Worm (Caenorhabditis elegans) whole organism, mixed stage, embryonic: ENCODE measurements around the gene flp-17.

Experiments used
- M03D4.4 ChIP-seq: sonication (generic microtip); optimal IDR thresholded peaks from 2 replicates; lab custom pipeline; 2017; ENCODE audit warnings: mild to moderate bottlenecking, missing genetic modification characterization, missing compliant biosample characterization
- blmp-1 ChIP-seq: fragments of 150-350 bp; optimal IDR thresholded peaks from 2 replicates; lab custom pipeline; 2014; ENCODE audit warnings: missing biosample characterization, missing genetic modification characterization
- ceh-39 ChIP-seq: fragments of 150-350 bp; optimal IDR thresholded peaks from 2 replicates; lab custom pipeline; 2014; ENCODE audit warnings: missing biosample characterization, missing genetic modification characterization
- ceh-43 ChIP-seq: fragments of 200-800 bp; sonication (Bioruptor generic); optimal IDR thresholded peaks from 2 replicates; lab custom pipeline; 2018; ENCODE audit warnings: mild to moderate bottlenecking, missing genetic modification characterization, moderate library complexity, missing compliant biosample characterization
- ceh-83 ChIP-seq: fragments of 200-800 bp; sonication (Bioruptor generic); optimal IDR thresholded peaks from 2 replicates; lab custom pipeline; 2018; ENCODE audit warnings: mild to moderate bottlenecking, missing genetic modification characterization, missing compliant biosample characterization
- ces-1 ChIP-seq: fragments of 150-350 bp; optimal IDR thresholded peaks from 2 replicates; lab custom pipeline; 2014; ENCODE audit warnings: missing biosample characterization, missing genetic modification reagents, missing genetic modification characterization
- cnd-1 ChIP-seq: fragments of 200-800 bp; sonication (Bioruptor generic); optimal IDR thresholded peaks from 2 replicates; lab custom pipeline; 2018; ENCODE audit warnings: mild to moderate bottlenecking, missing genetic modification characterization, missing compliant biosample characterization
- drap-1 ChIP-seq: fragments of 200-800 bp; sonication (Bioruptor generic); optimal IDR thresholded peaks from 3 replicates; lab custom pipeline; 2018; ENCODE audit warnings: mild to moderate bottlenecking, missing genetic modification characterization, missing compliant biosample characterization
- elt-1 ChIP-seq: sonication (generic microtip); optimal IDR thresholded peaks from 2 replicates; lab custom pipeline; 2017; ENCODE audit warnings: missing genetic modification characterization, mild to moderate bottlenecking, missing compliant biosample characterization, antibody characterized with exemption, moderate library complexity, borderline replicate concordance; ENCODE audit not compliant: insufficient read depth
- flh-1 ChIP-seq: fragments of 200-800 bp; sonication (Bioruptor generic); optimal IDR thresholded peaks from 2 replicates; lab custom pipeline; 2018; ENCODE audit warnings: mild to moderate bottlenecking, missing genetic modification characterization, moderate library complexity, missing compliant biosample characterization
- ham-2 ChIP-seq: fragments of 200-800 bp; sonication (Bioruptor generic); optimal IDR thresholded peaks from 2 replicates; lab custom pipeline; 2018; ENCODE audit warnings: mild to moderate bottlenecking, missing genetic modification characterization, missing compliant biosample characterization
- hlh-1 ChIP-seq: fragments of 150-350 bp; optimal IDR thresholded peaks from 2 replicates; lab custom pipeline; 2014; ENCODE audit warnings: missing biosample characterization, missing genetic modification reagents, missing genetic modification characterization
- lin-13 ChIP-seq: fragments of 150-350 bp; optimal IDR thresholded peaks from 2 replicates; lab custom pipeline; 2014; ENCODE audit warnings: missing biosample characterization, missing genetic modification characterization
- lin-32 ChIP-seq: fragments of 200-800 bp; sonication (Bioruptor generic); optimal IDR thresholded peaks from 2 replicates; lab custom pipeline; 2018; ENCODE audit warnings: mild to moderate bottlenecking, missing genetic modification characterization, missing compliant biosample characterization
- lsy-2 ChIP-seq: fragments of 150-350 bp; optimal IDR thresholded peaks from 2 replicates; lab custom pipeline; 2014; ENCODE audit warnings: missing biosample characterization, missing genetic modification characterization
- mab-5 ChIP-seq: fragments of 150-350 bp; optimal IDR thresholded peaks from 2 replicates; lab custom pipeline; 2014; ENCODE audit warnings: missing biosample characterization, missing genetic modification characterization
- mep-1 ChIP-seq: fragments of 150-350 bp; optimal IDR thresholded peaks from 2 replicates; lab custom pipeline; 2017; ENCODE audit warnings: missing biosample characterization, missing genetic modification reagents, missing genetic modification characterization, inconsistent platforms
- mls-2 ChIP-seq: sonication (generic microtip); optimal IDR thresholded peaks from 2 replicates; lab custom pipeline; 2016; ENCODE audit warnings: mild to moderate bottlenecking, missing genetic modification characterization, moderate library complexity, missing compliant biosample characterization
- nhr-12 ChIP-seq: fragments of 150-350 bp; optimal IDR thresholded peaks from 2 replicates; lab custom pipeline; 2014; ENCODE audit warnings: missing biosample characterization, missing genetic modification characterization
- nhr-2 ChIP-seq: fragments of 150-350 bp; optimal IDR thresholded peaks from 2 replicates; lab custom pipeline; 2014; ENCODE audit warnings: missing biosample characterization, missing genetic modification characterization
- nhr-28 ChIP-seq: fragments of 150-350 bp; optimal IDR thresholded peaks from 2 replicates; lab custom pipeline; 2014; ENCODE audit warnings: missing biosample characterization, missing genetic modification characterization
- nhr-76 ChIP-seq: sonication (generic microtip); optimal IDR thresholded peaks from 2 replicates; lab custom pipeline; 2017; ENCODE audit warnings: missing biosample characterization, missing genetic modification characterization
- pha-4 ChIP-seq: fragments of 150-350 bp; optimal IDR thresholded peaks from 2 replicates; lab custom pipeline; 2018; ENCODE audit warnings: missing biosample characterization, missing genetic modification reagents, missing genetic modification characterization
- sem-2 ChIP-seq: fragments of 200-800 bp; sonication (Bioruptor generic); optimal IDR thresholded peaks from 2 replicates; lab custom pipeline; 2018; ENCODE audit warnings: mild to moderate bottlenecking, missing genetic modification characterization, missing compliant biosample characterization
- snpc-4 ChIP-seq: fragments of 150-350 bp; optimal IDR thresholded peaks from 2 replicates; lab custom pipeline; 2014; ENCODE audit warnings: missing biosample characterization, missing genetic modification characterization
- sptf-1 ChIP-seq: sonication (generic microtip); optimal IDR thresholded peaks from 2 replicates; lab custom pipeline; 2017; ENCODE audit warnings: mild to moderate bottlenecking, missing genetic modification characterization, moderate library complexity, missing compliant biosample characterization
- tbx-8 ChIP-seq: fragments of 200-800 bp; sonication (Bioruptor generic); optimal IDR thresholded peaks from 2 replicates; lab custom pipeline; 2018; ENCODE audit warnings: mild to moderate bottlenecking, missing genetic modification characterization, moderate library complexity, missing compliant biosample characterization
- unc-120 ChIP-seq: sonication (generic microtip); optimal IDR thresholded peaks from 2 replicates; lab custom pipeline; 2017; ENCODE audit warnings: missing genetic modification characterization, missing compliant biosample characterization; ENCODE audit not compliant: poor library complexity, severe bottlenecking
- unc-62 ChIP-seq: fragments of 150-350 bp; optimal IDR thresholded peaks from 2 replicates; lab custom pipeline; 2014; ENCODE audit warnings: missing biosample characterization, missing genetic modification reagents, missing genetic modification characterization
- ztf-11 ChIP-seq: fragments of 150-350 bp; optimal IDR thresholded peaks from 2 replicates; lab custom pipeline; 2014; ENCODE audit warnings: missing biosample characterization, missing genetic modification characterization

Gene flp-17

ce11 chrIV:17215070-17215469, 23.4 kb upstream of the flp-17 start:
- TF ChIP-seq flh-1 (no peak), sem-2 (GFP tag; lab: Kevin White, UChicago) (no peak), cnd-1 (tag; lab: Kevin White, UChicago) (peak; percentile 79), tbx-8 (no peak), M03D4.4 (no peak), lin-32 (peak; percentile 86), unc-120 (tag; lab: Kevin White, UChicago) (peak; percentile 93), ceh-83 (GFP tag; lab: Kevin White, UChicago) (no peak), hlh-1 (tag; lab: Kevin White, UChicago) (peak; percentile 78)

DNA sequence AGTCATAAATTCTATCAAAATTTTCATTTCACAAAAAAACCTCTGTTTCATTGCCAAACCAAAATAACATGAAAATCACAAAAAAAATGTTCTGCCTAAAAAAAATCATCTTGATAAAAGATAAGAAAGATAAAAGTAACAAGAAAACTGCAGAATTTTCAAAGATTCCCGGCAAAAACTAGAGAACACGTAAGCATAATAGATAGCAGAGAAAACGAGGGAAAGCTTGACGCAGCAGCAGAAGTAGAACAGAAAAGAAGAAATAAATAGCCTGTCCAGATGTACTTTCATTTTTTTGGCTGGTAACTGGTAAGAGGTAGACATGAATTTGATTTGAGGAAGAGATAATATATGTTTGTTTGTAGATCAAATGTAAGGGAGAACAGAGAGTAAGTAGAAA, 19.1 kb upstream of the flp-17 start:
- TF ChIP-seq flh-1 = no peak
- TF ChIP-seq lin-13 (tag; lab: Kevin White, UChicago) = no peak
- no peak for TF ChIP-seq nhr-12 (tag; lab: Kevin White, UChicago)
- no peak for TF ChIP-seq hlh-1 (tag; lab: Kevin White, UChicago)
- TF ChIP-seq ztf-11 = no peak
- no peak for TF ChIP-seq mab-5 (tag; lab: Kevin White, UChicago)
- TF ChIP-seq ceh-39 (tag; lab: Kevin White, UChicago) = no peak
- no peak for TF ChIP-seq mls-2 (tag; lab: Kevin White, UChicago)
- TF ChIP-seq snpc-4 (tag; lab: Kevin White, UChicago) = no peak
- TF ChIP-seq ham-2 (GFP tag; lab: Kevin White, UChicago) = no peak
- TF ChIP-seq cnd-1 (tag; lab: Kevin White, UChicago) = no peak
- TF ChIP-seq elt-1 (tag; lab: Kevin White, UChicago) = no peak
- no peak for TF ChIP-seq unc-62 (GFP tag; lab: Kevin White, UChicago)
- no peak for TF ChIP-seq ces-1 (GFP tag; lab: Kevin White, UChicago)
- TF ChIP-seq pha-4 = no peak
- TF ChIP-seq tbx-8 = no peak

ce11 chrIV:17209309-17209708, 17.6 kb upstream of the flp-17 start:
- TF ChIP-seq lin-32 = no peak
- TF ChIP-seq elt-1 (tag; lab: Kevin White, UChicago) = no peak
- TF ChIP-seq mls-2 (tag; lab: Kevin White, UChicago) = no peak
- TF ChIP-seq unc-120 (tag; lab: Kevin White, UChicago) = no peak
- no peak for TF ChIP-seq ceh-43 (GFP tag; lab: Kevin White, UChicago)
- no peak for TF ChIP-seq pha-4
- no peak for TF ChIP-seq ham-2 (GFP tag; lab: Kevin White, UChicago)
- TF ChIP-seq nhr-76 (tag; lab: Kevin White, UChicago) = no peak
- TF ChIP-seq nhr-12 (tag; lab: Kevin White, UChicago) = no peak
- TF ChIP-seq lin-13 (tag; lab: Kevin White, UChicago) = no peak
- no peak for TF ChIP-seq hlh-1 (tag; lab: Kevin White, UChicago)
- no peak for TF ChIP-seq ceh-39 (tag; lab: Kevin White, UChicago)
- no peak for TF ChIP-seq snpc-4 (tag; lab: Kevin White, UChicago)
- no peak for TF ChIP-seq nhr-2 (tag; lab: Kevin White, UChicago)
- no peak for TF ChIP-seq sptf-1 (tag; lab: Kevin White, UChicago)
- TF ChIP-seq flh-1 = no peak
- no peak for TF ChIP-seq ztf-11
- no peak for TF ChIP-seq blmp-1 (tag; lab: Kevin White, UChicago)
- TF ChIP-seq sem-2 (GFP tag; lab: Kevin White, UChicago) = no peak

DNA sequence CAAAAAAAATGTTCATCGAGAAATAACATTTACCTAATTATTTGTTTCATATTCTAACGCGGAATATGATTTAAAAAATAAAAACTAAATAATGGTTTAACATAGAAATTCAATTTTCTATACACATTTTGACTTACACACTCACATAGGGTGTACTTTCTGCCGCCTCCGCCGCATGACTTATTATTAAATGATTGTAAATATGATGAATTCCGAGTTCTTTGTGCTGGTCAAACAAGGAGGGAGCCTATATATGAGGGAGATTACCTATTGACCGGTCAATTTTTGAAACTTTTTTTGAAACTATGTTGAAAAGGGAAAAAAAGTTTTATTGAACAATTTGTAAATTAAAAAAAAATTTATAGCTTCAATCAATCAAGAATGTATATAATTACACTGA, 16.2 kb upstream of the flp-17 start:
- TF ChIP-seq unc-62 (GFP tag; lab: Kevin White, UChicago) = no peak
- TF ChIP-seq ham-2 (GFP tag; lab: Kevin White, UChicago) = no peak
- no peak for TF ChIP-seq sptf-1 (tag; lab: Kevin White, UChicago)
- TF ChIP-seq elt-1 (tag; lab: Kevin White, UChicago) = no peak
- no peak for TF ChIP-seq lsy-2 (tag; lab: Kevin White, UChicago)
- TF ChIP-seq ceh-43 (GFP tag; lab: Kevin White, UChicago) = no peak
- TF ChIP-seq mab-5 (tag; lab: Kevin White, UChicago) = no peak
- no peak for TF ChIP-seq nhr-76 (tag; lab: Kevin White, UChicago)
- TF ChIP-seq mep-1 (tag; lab: Kevin White, UChicago) = no peak
- no peak for TF ChIP-seq mls-2 (tag; lab: Kevin White, UChicago)
- TF ChIP-seq cnd-1 (tag; lab: Kevin White, UChicago) = no peak
- TF ChIP-seq nhr-28 (tag; lab: Kevin White, UChicago) = no peak
- TF ChIP-seq, all 35 proteins: peak for 0

ce11 chrIV:17206745-17207144, 15.1 kb upstream of the flp-17 start, which contains the start of gene cnnm-1:
Gene cnnm-1, minus strand, starts transcription at chrIV:17206845.
- TF ChIP-seq drap-1 (GFP tag; lab: Kevin White, UChicago) = no peak
- peak; percentile 25 for TF ChIP-seq cnd-1 (tag; lab: Kevin White, UChicago)
